Worm (Caenorhabditis elegans) whole organism, L3 larva: ENCODE results near the gene ftt-2.
A peak's percentile ranks its signal among the peaks of the same experiment; 100 is the strongest.

Experiments used
- R02D3.7 ChIP-seq: fragments of 150-350 bp; optimal IDR thresholded peaks from 2 replicates; lab custom pipeline; 2014; ENCODE audit warnings: missing biosample characterization, missing genetic modification characterization
- aly-2 ChIP-seq: fragments of 150-350 bp; optimal IDR thresholded peaks from 2 replicates; lab custom pipeline; 2014; ENCODE audit warnings: missing biosample characterization, missing genetic modification characterization
- ceh-28 ChIP-seq: fragments of 150-350 bp; optimal IDR thresholded peaks from 2 replicates; lab custom pipeline; 2014; ENCODE audit warnings: missing biosample characterization, missing genetic modification reagents, missing genetic modification characterization
- daf-12 ChIP-seq: fragments of 150-350 bp; optimal IDR thresholded peaks from 2 replicates; lab custom pipeline; 2014; ENCODE audit warnings: missing biosample characterization, missing genetic modification reagents, missing genetic modification characterization
- egl-5 ChIP-seq: fragments of 150-350 bp; optimal IDR thresholded peaks from 2 replicates; lab custom pipeline; 2017; ENCODE audit warnings: missing biosample characterization, missing genetic modification reagents, missing genetic modification characterization, inconsistent platforms
- elt-1 ChIP-seq: fragments of 150-350 bp; optimal IDR thresholded peaks from 2 replicates; lab custom pipeline; 2014; ENCODE audit warnings: missing biosample characterization, missing genetic modification characterization
- elt-2 ChIP-seq: sonication (generic microtip); optimal IDR thresholded peaks from 2 replicates; lab custom pipeline; 2016; ENCODE audit warnings: missing genetic modification reagents, mild to moderate bottlenecking, missing genetic modification characterization, missing compliant biosample characterization
- fkh-10 ChIP-seq: sonication (generic microtip); optimal IDR thresholded peaks from 2 replicates; lab custom pipeline; 2017; ENCODE audit warnings: missing biosample characterization, missing genetic modification reagents, missing genetic modification characterization
- fos-1 ChIP-seq: fragments of 150-350 bp; optimal IDR thresholded peaks from 2 replicates; lab custom pipeline; 2014; ENCODE audit warnings: missing biosample characterization, missing genetic modification characterization
- lin-15B ChIP-seq: fragments of 150-350 bp; optimal IDR thresholded peaks from 2 replicates; lab custom pipeline; 2014; ENCODE audit warnings: missing biosample characterization, missing genetic modification characterization
- lsy-12 ChIP-seq: sonication (generic microtip); optimal IDR thresholded peaks from 2 replicates; lab custom pipeline; 2016; ENCODE audit warnings: mild to moderate bottlenecking, missing genetic modification characterization, missing compliant biosample characterization
- mml-1 ChIP-seq: fragments of 150-350 bp; sonication (generic microtip); optimal IDR thresholded peaks from 3 replicates; lab custom pipeline; 2014; ENCODE audit warnings: missing biosample characterization, missing genetic modification characterization
- nfya-1 ChIP-seq: sonication (generic microtip); optimal IDR thresholded peaks from 2 replicates; lab custom pipeline; 2017; ENCODE audit warnings: missing genetic modification characterization, mild to moderate bottlenecking, missing compliant biosample characterization, antibody characterized with exemption, moderate library complexity; ENCODE audit not compliant: insufficient read depth
- nhr-23 ChIP-seq: fragments of 150-350 bp; optimal IDR thresholded peaks from 2 replicates; lab custom pipeline; 2014; ENCODE audit warnings: missing biosample characterization, missing genetic modification reagents, missing genetic modification characterization
- nhr-67 ChIP-seq: fragments of 150-350 bp; optimal IDR thresholded peaks from 2 replicates; lab custom pipeline; 2014; ENCODE audit warnings: missing biosample characterization, missing genetic modification characterization
- nhr-77 ChIP-seq: fragments of 150-350 bp; optimal IDR thresholded peaks from 2 replicates; lab custom pipeline; 2014; ENCODE audit warnings: missing biosample characterization, missing genetic modification characterization
- pha-4 ChIP-seq: fragments of 150-350 bp; optimal IDR thresholded peaks from 2 replicates; lab custom pipeline; 2014; ENCODE audit warnings: missing biosample characterization, missing genetic modification reagents, missing genetic modification characterization
- pqm-1 ChIP-seq: fragments of 150-350 bp; optimal IDR thresholded peaks from 2 replicates; lab custom pipeline; 2017; ENCODE audit warnings: missing biosample characterization, missing genetic modification characterization, inconsistent platforms
- sea-2 ChIP-seq: fragments of 150-350 bp; sonication (generic microtip); optimal IDR thresholded peaks from 4 replicates; lab custom pipeline; 2014; ENCODE audit warnings: missing biosample characterization, missing genetic modification reagents, missing genetic modification characterization
- unc-62 ChIP-seq: fragments of 150-350 bp; sonication (generic microtip); optimal IDR thresholded peaks from 4 replicates; lab custom pipeline; 2014; ENCODE audit warnings: missing biosample characterization, missing genetic modification reagents, missing genetic modification characterization
- zag-1 ChIP-seq: fragments of 150-350 bp; optimal IDR thresholded peaks from 2 replicates; lab custom pipeline; 2014; ENCODE audit warnings: missing biosample characterization, missing genetic modification characterization

The ftt-2 gene

ce11 chrX:11558156-11558555 lies 47.1 kb downstream of the ftt-2 start:
- TF ChIP-seq mml-1 (tag; lab: Kevin White, UChicago), result no peak
- no peak for TF ChIP-seq nfya-1 (tag; lab: Kevin White, UChicago)
- TF ChIP-seq R02D3.7 (tag; lab: Kevin White, UChicago), result no peak
- TF ChIP-seq fkh-10, result peak; percentile 70

ce11 chrX:11556194-11556739 lies 49.0 kb downstream of the ftt-2 start, which contains the start of gene C35C5.10:
TSS of gene C35C5.10 (plus strand) at chrX:11556244.
- TF ChIP-seq pqm-1 (peak; percentile 72), elt-2 (tag; lab: Kevin White, UChicago) (peak; percentile 72), aly-2 (tag; lab: Kevin White, UChicago) (no peak)

- TF ChIP-seq nhr-23 (tag; lab: Kevin White, UChicago) (no peak), zag-1 (tag; lab: Kevin White, UChicago) (no peak), ceh-28 (tag; lab: Kevin White, UChicago) (no peak), fkh-10 (no peak)
Measured at ce11 chrX:11555527-11556137, 49.6 kb downstream of the ftt-2 start.

- no peak for TF ChIP-seq unc-62
- no peak for TF ChIP-seq elt-1 (tag; lab: Kevin White, UChicago)
- TF ChIP-seq pqm-1, result peak; percentile 26
- no peak for TF ChIP-seq R02D3.7 (tag; lab: Kevin White, UChicago)
- no peak for TF ChIP-seq nhr-77 (tag; lab: Kevin White, UChicago)
- TF ChIP-seq egl-5 (tag; lab: Kevin White, UChicago), result no peak
- TF ChIP-seq elt-2 (tag; lab: Kevin White, UChicago), result peak; percentile 59
- no peak for TF ChIP-seq lin-15B (tag; lab: Kevin White, UChicago)
- TF ChIP-seq pha-4 (tag; lab: Kevin White, UChicago), result peak; percentile 3
- no peak for TF ChIP-seq fos-1 (tag; lab: Kevin White, UChicago)
- no peak for TF ChIP-seq nhr-67 (tag; lab: Kevin White, UChicago)
- no peak for TF ChIP-seq ceh-28 (tag; lab: Kevin White, UChicago)
- no peak for TF ChIP-seq daf-12 (tag; lab: Kevin White, UChicago)
Measured at ce11 chrX:11555046-11555445, 50.2 kb downstream of the ftt-2 start.

ce11 chrX:11554522-11554921 lies 50.7 kb downstream of the ftt-2 start:
- TF ChIP-seq nhr-77 (tag; lab: Kevin White, UChicago), result no peak
- TF ChIP-seq sea-2, result no peak
- no peak for TF ChIP-seq mml-1 (tag; lab: Kevin White, UChicago)
- TF ChIP-seq lsy-12 (tag; lab: Kevin White, UChicago), result no peak
